Worm (Caenorhabditis elegans) whole organism, midembryonic: ENCODE measurements around the gene F10D7.4.

ENCODE experiments used
- cog-1 ChIP-seq: sonication (generic microtip); optimal IDR thresholded peaks from 2 replicates; lab custom pipeline; 2016; ENCODE audit warnings: missing genetic modification characterization, missing compliant biosample characterization
- klf-2 ChIP-seq: fragments of 200-800 bp; sonication (Bioruptor generic); conservative IDR thresholded peaks from 2 replicates; pipeline ENCODE4 v1.3.6; 2022; ENCODE audit warnings: missing genetic modification reagents, missing genetic modification characterization, missing compliant biosample characterization
- med-1 ChIP-seq: sonication (generic microtip); optimal IDR thresholded peaks from 2 replicates; lab custom pipeline; 2017; ENCODE audit warnings: missing genetic modification characterization, mild to moderate bottlenecking, missing compliant biosample characterization, antibody characterized with exemption, missing genetic modification reagents; ENCODE audit not compliant: insufficient read depth
- ref-1 ChIP-seq: fragments of 200-800 bp; sonication (Bioruptor generic); conservative IDR thresholded peaks from 2 replicates; pipeline ENCODE4 v1.3.6; 2022; ENCODE audit warnings: missing genetic modification reagents, missing genetic modification characterization, missing compliant biosample characterization
- tab-1 ChIP-seq: fragments of 200-800 bp; sonication (Bioruptor generic); IDR thresholded peaks from 2 replicates; pipeline ENCODE4 v1.3.6; 2022; ENCODE audit warnings: missing genetic modification characterization, missing compliant biosample characterization

DNA sequence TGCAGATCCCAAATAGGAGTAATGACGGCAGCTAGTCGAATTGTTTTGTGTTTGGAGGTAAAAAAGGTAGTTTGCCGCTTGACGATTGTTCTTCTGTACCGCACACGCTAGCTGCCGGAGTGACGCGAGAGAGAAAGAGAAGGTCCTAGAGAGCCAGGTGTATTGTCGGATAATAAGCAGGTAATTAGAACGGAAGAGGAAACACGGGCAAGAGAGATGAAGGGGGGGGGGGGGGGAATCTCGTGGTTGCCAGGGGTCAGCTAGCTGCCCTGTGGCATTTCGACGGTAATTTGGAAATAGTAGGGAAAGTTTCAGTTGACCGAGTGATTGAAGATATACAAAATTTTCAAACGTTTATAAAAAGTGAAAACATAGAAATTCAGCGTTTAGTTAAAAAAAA lies 32.0 kb upstream of the F10D7.4 start, which contains the start of gene crb-1:
- TF ChIP-seq klf-2 (GFP tag; lab: Robert Waterston, UW) (no peak), cog-1 (tag; lab: Kevin White, UChicago) (no peak), tab-1 (GFP tag; lab: Robert Waterston, UW) (no peak), med-1 (GFP tag; lab: Kevin White, UChicago) (no peak), ref-1 (no peak)
